Fruit fly (Drosophila melanogaster) whole organism, embryonic: ENCODE results near the gene CG31141.

Source experiments
- B-H1 ChIP-seq: fragments of 200-800 bp; sonication (Bioruptor generic); IDR thresholded peaks from 3 replicates; pipeline ENCODE4 v1.3.6; 2022; ENCODE audit warnings: missing biosample characterization, missing genetic modification characterization
- CG10274 ChIP-seq: fragments of 200-800 bp; sonication (Bioruptor generic); optimal IDR thresholded peaks from 3 replicates; lab custom pipeline; 2017; ENCODE audit warnings: missing biosample characterization, mild to moderate bottlenecking, missing genetic modification characterization
- CG10565 ChIP-seq: fragments of 200-800 bp; sonication (Bioruptor generic); optimal IDR thresholded peaks from 3 replicates; lab custom pipeline; 2016; ENCODE audit warnings: missing biosample characterization, mild to moderate bottlenecking, missing genetic modification characterization
- CG1602 ChIP-seq: fragments of 200-800 bp; sonication (Bioruptor generic); optimal IDR thresholded peaks from 3 replicates; lab custom pipeline; 2016; ENCODE audit warnings: missing biosample characterization, missing genetic modification characterization
- CG17612 ChIP-seq: fragments of 200-800 bp; sonication (Bioruptor generic); IDR thresholded peaks from 2 replicates; pipeline ENCODE4 v1.3.6; 2022; ENCODE audit warnings: missing biosample characterization, missing genetic modification characterization
- CG17912 ChIP-seq: fragments of 200-800 bp; sonication (Bioruptor generic); optimal IDR thresholded peaks from 2 replicates; lab custom pipeline; 2018; ENCODE audit warnings: missing biosample characterization, mild to moderate bottlenecking, missing genetic modification characterization
- CG1832 ChIP-seq: fragments of 200-800 bp; sonication (Bioruptor generic); optimal IDR thresholded peaks from 2 replicates; lab custom pipeline; 2017; ENCODE audit warnings: missing biosample characterization, mild to moderate bottlenecking, missing genetic modification characterization, inconsistent platforms
- CG18764 ChIP-seq: fragments of 200-800 bp; sonication (Bioruptor generic); optimal IDR thresholded peaks from 3 replicates; lab custom pipeline; 2016; ENCODE audit warnings: missing biosample characterization, missing genetic modification characterization
- CG2116 ChIP-seq: fragments of 200-800 bp; sonication (Bioruptor generic); optimal IDR thresholded peaks from 3 replicates; lab custom pipeline; 2018; ENCODE audit warnings: missing biosample characterization, mild to moderate bottlenecking, missing genetic modification characterization
- CG2120 ChIP-seq: fragments of 200-800 bp; sonication (Bioruptor generic); optimal IDR thresholded peaks from 3 replicates; lab custom pipeline; 2016; ENCODE audit warnings: missing biosample characterization, missing genetic modification characterization
- CG31365 ChIP-seq: fragments of 200-800 bp; sonication (Bioruptor generic); optimal IDR thresholded peaks from 2 replicates; lab custom pipeline; 2018; ENCODE audit warnings: missing biosample characterization, mild to moderate bottlenecking, missing genetic modification characterization
- CG3281 ChIP-seq: fragments of 200-800 bp; sonication (Bioruptor generic); optimal IDR thresholded peaks from 3 replicates; lab custom pipeline; 2017; ENCODE audit warnings: missing biosample characterization, mild to moderate bottlenecking, missing genetic modification characterization
- CG3726 ChIP-seq: fragments of 200-800 bp; sonication (Bioruptor generic); IDR thresholded peaks from 3 replicates; pipeline ENCODE4, ENCODE4 v1.3.6; 2022; ENCODE audit warnings: missing biosample characterization, missing genetic modification characterization
- CG4328 ChIP-seq: fragments of 200-800 bp; sonication (Bioruptor generic); optimal IDR thresholded peaks from 3 replicates; lab custom pipeline; 2017; ENCODE audit warnings: missing biosample characterization, missing genetic modification reagents, missing genetic modification characterization
- CG6683 ChIP-seq: fragments of 200-800 bp; sonication (Bioruptor generic); optimal IDR thresholded peaks from 2 replicates; lab custom pipeline; 2017; ENCODE audit warnings: missing biosample characterization, mild to moderate bottlenecking, missing genetic modification characterization, missing genetic modification reagents
- CG6813 ChIP-seq: fragments of 200-800 bp; sonication (Bioruptor generic); optimal IDR thresholded peaks from 2 replicates; lab custom pipeline; 2017; ENCODE audit warnings: missing biosample characterization, missing genetic modification characterization, mild to moderate bottlenecking, moderate library complexity, missing genetic modification reagents
- CG7745 ChIP-seq: fragments of 200-800 bp; sonication (Bioruptor generic); optimal IDR thresholded peaks from 2 replicates; lab custom pipeline; 2018; ENCODE audit warnings: missing biosample characterization, mild to moderate bottlenecking, missing genetic modification characterization, moderate library complexity
- CG7839 ChIP-seq: fragments of 200-800 bp; sonication (Bioruptor generic); optimal IDR thresholded peaks from 3 replicates; lab custom pipeline; 2018; ENCODE audit warnings: missing biosample characterization, mild to moderate bottlenecking, missing genetic modification characterization, moderate library complexity
- CG7987 ChIP-seq: fragments of 200-800 bp; sonication (Bioruptor generic); optimal IDR thresholded peaks from 2 replicates; lab custom pipeline; 2018; ENCODE audit warnings: missing biosample characterization, mild to moderate bottlenecking, missing genetic modification characterization, moderate library complexity
- CG8359 ChIP-seq: fragments of 200-800 bp; sonication (Bioruptor generic); optimal IDR thresholded peaks from 2 replicates; lab custom pipeline; 2017; ENCODE audit warnings: missing biosample characterization, mild to moderate bottlenecking, missing genetic modification characterization, borderline replicate concordance
- CG8478 ChIP-seq: fragments of >200 bp; optimal IDR thresholded peaks from 2 replicates; lab custom pipeline; 2018
- CG9817 ChIP-seq: fragments of 200-800 bp; sonication (Bioruptor generic); optimal IDR thresholded peaks from 2 replicates; lab custom pipeline; 2018; ENCODE audit warnings: missing biosample characterization, mild to moderate bottlenecking, missing genetic modification characterization, moderate library complexity
- CoRest ChIP-seq: fragments of 200-800 bp; sonication (Bioruptor generic); optimal IDR thresholded peaks from 3 replicates; lab custom pipeline; 2018; ENCODE audit warnings: missing biosample characterization, mild to moderate bottlenecking, missing genetic modification characterization, moderate library complexity
- CrebB ChIP-seq: fragments of 200-800 bp; sonication (Bioruptor generic); optimal IDR thresholded peaks from 3 replicates; lab custom pipeline; 2018; ENCODE audit warnings: missing biosample characterization, mild to moderate bottlenecking, missing genetic modification characterization
- Dref ChIP-seq: fragments of 200-800 bp; sonication (Bioruptor generic); IDR thresholded peaks from 2 replicates; pipeline ENCODE4 v1.3.6; 2022; ENCODE audit warnings: missing biosample characterization, missing genetic modification characterization
- Ets97D ChIP-seq: fragments of 200-800 bp; sonication (Bioruptor generic); optimal IDR thresholded peaks from 3 replicates; lab custom pipeline; 2016; ENCODE audit warnings: missing biosample characterization, missing genetic modification characterization
- Fer2 ChIP-seq: fragments of 200-800 bp; sonication (Bioruptor generic); optimal IDR thresholded peaks from 2 replicates; lab custom pipeline; 2018; ENCODE audit warnings: missing biosample characterization, mild to moderate bottlenecking, missing genetic modification characterization, moderate library complexity
- Hr78 ChIP-seq, 2 experiments: fragments of 200-800 bp in 1 of 2; fragments of >200 bp in 1 of 2; sonication (Bioruptor generic) in 1 of 2; optimal IDR thresholded peaks; 2 replicates each; lab custom pipeline; 2017 to 2019; ENCODE audit warnings: missing biosample characterization in 2 of 2, missing genetic modification characterization in 2 of 2, mild to moderate bottlenecking in 1 of 2, moderate library complexity in 1 of 2
- Jarid2 ChIP-seq: fragments of 200-800 bp; sonication (Bioruptor generic); optimal IDR thresholded peaks from 3 replicates; lab custom pipeline; 2017; ENCODE audit warnings: mild to moderate bottlenecking, missing biosample characterization, missing genetic modification reagents, missing genetic modification characterization
- Oli ChIP-seq: fragments of 200-800 bp; sonication (Bioruptor generic); optimal IDR thresholded peaks from 2 replicates; lab custom pipeline; 2018; ENCODE audit warnings: missing biosample characterization, mild to moderate bottlenecking, missing genetic modification characterization, moderate library complexity
- Optix ChIP-seq: fragments of 200-800 bp; sonication (Bioruptor generic); IDR thresholded peaks from 3 replicates; pipeline ENCODE4 v1.3.6; 2022; ENCODE audit warnings: missing biosample characterization, missing genetic modification characterization
- Sry-β ChIP-seq: fragments of 200-800 bp; sonication (Bioruptor generic); optimal IDR thresholded peaks from 2 replicates; lab custom pipeline; 2018; ENCODE audit warnings: missing biosample characterization, mild to moderate bottlenecking, missing genetic modification characterization, moderate library complexity
- amos ChIP-seq: fragments of 200-800 bp; sonication (Bioruptor generic); IDR thresholded peaks from 2 replicates; pipeline ENCODE4 v1.3.6; 2022; ENCODE audit warnings: missing biosample characterization, missing genetic modification characterization; ENCODE audit not compliant: partially characterized antibody
- bab2 ChIP-seq: fragments of 200-800 bp; sonication (Bioruptor generic); optimal IDR thresholded peaks from 2 replicates; lab custom pipeline; 2016; ENCODE audit warnings: missing biosample characterization, missing genetic modification characterization
- caup ChIP-seq: fragments of 200-800 bp; sonication (Bioruptor generic); optimal IDR thresholded peaks from 3 replicates; lab custom pipeline; 2017; ENCODE audit warnings: missing biosample characterization, mild to moderate bottlenecking, missing genetic modification characterization, moderate library complexity; ENCODE audit not compliant: severe bottlenecking
- chn ChIP-seq: fragments of 200-800 bp; sonication (Bioruptor generic); optimal IDR thresholded peaks from 2 replicates; lab custom pipeline; 2016; ENCODE audit warnings: missing biosample characterization, missing genetic modification characterization
- crol ChIP-seq: fragments of 200-800 bp; sonication (Bioruptor generic); IDR thresholded peaks from 2 replicates; pipeline ENCODE4 v1.3.6; 2022; ENCODE audit warnings: missing biosample characterization, missing genetic modification characterization
- dan ChIP-seq: fragments of 200-800 bp; sonication (Bioruptor generic); IDR thresholded peaks from 2 replicates; pipeline ENCODE4 v1.3.6; 2022; ENCODE audit warnings: missing biosample characterization, missing genetic modification characterization
- ems ChIP-seq: fragments of 200-800 bp; sonication (Bioruptor generic); optimal IDR thresholded peaks from 3 replicates; lab custom pipeline; 2016; ENCODE audit warnings: missing biosample characterization, missing genetic modification characterization
- en ChIP-seq: fragments of 200-800 bp; sonication (Bioruptor generic); optimal IDR thresholded peaks from 2 replicates; lab custom pipeline; 2016; ENCODE audit warnings: missing biosample characterization, missing genetic modification characterization
- eve ChIP-seq, 2 experiments: fragments of >200 bp; optimal IDR thresholded peaks; 2 replicates each; lab custom pipeline; 2017; ENCODE audit warnings: missing biosample characterization in 2 of 2, missing genetic modification characterization in 2 of 2
- gsb-n ChIP-seq: fragments of 200-800 bp; sonication (Bioruptor generic); optimal IDR thresholded peaks from 3 replicates; lab custom pipeline; 2018; ENCODE audit warnings: missing biosample characterization, mild to moderate bottlenecking, missing genetic modification characterization
- inv ChIP-seq: fragments of 200-800 bp; sonication (Bioruptor generic); IDR thresholded peaks from 2 replicates; pipeline ENCODE4 v1.3.6; 2022; ENCODE audit warnings: missing biosample characterization, missing genetic modification characterization; ENCODE audit not compliant: partially characterized antibody
- onecut ChIP-seq: fragments of 200-800 bp; sonication (Bioruptor generic); IDR thresholded peaks from 2 replicates; pipeline ENCODE4 v1.3.6; 2022; ENCODE audit warnings: missing biosample characterization, missing genetic modification characterization
- peb ChIP-seq: fragments of 200-800 bp; sonication (Bioruptor generic); IDR thresholded peaks from 2 replicates; pipeline ENCODE4 v1.3.6; 2022; ENCODE audit warnings: missing biosample characterization, missing genetic modification characterization
- row ChIP-seq: fragments of 200-800 bp; sonication (Bioruptor generic); IDR thresholded peaks from 3 replicates; pipeline ENCODE4 v1.3.6; 2022; ENCODE audit warnings: missing biosample characterization, missing genetic modification characterization
- seq ChIP-seq: fragments of 200-800 bp; sonication (Bioruptor generic); IDR thresholded peaks from 2 replicates; pipeline ENCODE4 v1.3.6; 2022; ENCODE audit warnings: missing biosample characterization, missing genetic modification characterization
- tup ChIP-seq: fragments of 200-800 bp; sonication (Bioruptor generic); optimal IDR thresholded peaks from 2 replicates; lab custom pipeline; 2016; ENCODE audit warnings: missing biosample characterization, mild to moderate bottlenecking, missing genetic modification characterization, moderate library complexity
- unc-4 ChIP-seq: fragments of 200-800 bp; sonication (Bioruptor generic); IDR thresholded peaks from 2 replicates; pipeline ENCODE4 v1.3.6; 2022; ENCODE audit warnings: missing biosample characterization, missing genetic modification characterization; ENCODE audit not compliant: partially characterized antibody
- zf30C ChIP-seq: fragments of 200-800 bp; sonication (Bioruptor generic); optimal IDR thresholded peaks from 3 replicates; lab custom pipeline; 2018; ENCODE audit warnings: missing biosample characterization, mild to moderate bottlenecking, missing genetic modification characterization

Gene CG31141

dm6 chr3R:23890886-23891285 is 32.2 kb upstream of the CG31141 start, which contains the start of gene TfIIA-S (continued):
- TF ChIP-seq gsb-n: peak; percentile 45
- peak; percentile 89 for TF ChIP-seq caup (GFP tag; lab: Kevin White, UChicago)
- no peak for TF ChIP-seq CG3726
- TF ChIP-seq eve (GFP tag; optimal IDR thresholded peaks at IDR 0.05; lab: Kevin White, UChicago): no peak
- TF ChIP-seq crol (GFP tag; lab: Robert Waterston, UW): no peak
- TF ChIP-seq Ets97D: peak; percentile 95
- TF ChIP-seq CG31365: peak; percentile 26
- TF ChIP-seq Sry-β (GFP tag; lab: Kevin White, UChicago): no peak
- TF ChIP-seq seq (GFP tag; lab: Robert Waterston, UW): no peak
- peak; percentile 75 for TF ChIP-seq bab2
- no peak for TF ChIP-seq CG10565 (GFP tag; lab: Kevin White, UChicago)
- TF ChIP-seq CG3281 (GFP tag; lab: Kevin White, UChicago): peak; percentile 71
- no peak for TF ChIP-seq CG8478 (lab: Kevin White, UChicago)
- no peak for TF ChIP-seq unc-4 (GFP tag; lab: Robert Waterston, UW)
- no peak for TF ChIP-seq Optix (GFP tag; lab: Robert Waterston, UW)
- peak; percentile 72 for TF ChIP-seq CG18764 (GFP tag; lab: Kevin White, UChicago)
- peak; percentile 83 for TF ChIP-seq CG7987 (GFP tag; lab: Kevin White, UChicago)
- no peak for TF ChIP-seq CG7745 (tag; lab: Kevin White, UChicago)
- no peak for TF ChIP-seq Hr78 (GFP tag; optimal IDR thresholded peaks at IDR 0.05; lab: Kevin White, UChicago)
- peak; percentile 91 for TF ChIP-seq CG2120 (GFP tag; lab: Kevin White, UChicago)
- TF ChIP-seq CG7839 (tag; lab: Kevin White, UChicago): peak; percentile 57
- TF ChIP-seq amos (GFP tag; lab: Robert Waterston, UW): no peak
- peak; percentile 85 for TF ChIP-seq CG17912
- TF ChIP-seq CG8359 (GFP tag; lab: Kevin White, UChicago): no peak
- peak; percentile 80 for TF ChIP-seq tup (GFP tag; lab: Kevin White, UChicago)
- peak; percentile 60 for TF ChIP-seq CG6683 (GFP tag; lab: Kevin White, UChicago)
- no peak for TF ChIP-seq en (GFP tag; lab: Kevin White, UChicago)
- TF ChIP-seq onecut (GFP tag; lab: Robert Waterston, UW): peak; percentile 38; the same call in 1 of the 2 replicates
- TF ChIP-seq CG9817: peak; percentile 76
- TF ChIP-seq row: no peak
- TF ChIP-seq chn (GFP tag; lab: Kevin White, UChicago): peak; percentile 84
- peak; percentile 41 for TF ChIP-seq CrebB (tag; lab: Kevin White, UChicago)
- TF ChIP-seq CG17612: no peak
- no peak for TF ChIP-seq CG1832 (GFP tag; lab: Kevin White, UChicago)
- TF ChIP-seq CG4328: peak; percentile 33
- TF ChIP-seq Oli (tag; lab: Kevin White, UChicago): no peak
- TF ChIP-seq CG6813 (GFP tag; lab: Kevin White, UChicago): no peak
- no peak for TF ChIP-seq dan (GFP tag; lab: Robert Waterston, UW)
- TF ChIP-seq Jarid2 (GFP tag; lab: Kevin White, UChicago): peak; percentile 60
- TF ChIP-seq zf30C: no peak
- TF ChIP-seq peb: no peak
- TF ChIP-seq Dref (GFP tag; lab: Robert Waterston, UW): no peak
- peak; percentile 76 for TF ChIP-seq CG1602 (GFP tag; lab: Kevin White, UChicago)
- TF ChIP-seq CG10274: no peak
- peak; percentile 49 for TF ChIP-seq Fer2 (tag; lab: Kevin White, UChicago)
- no peak for TF ChIP-seq B-H1 (GFP tag; lab: Robert Waterston, UW)
- TF ChIP-seq inv (GFP tag; lab: Robert Waterston, UW): no peak
- TF ChIP-seq CoRest: peak; percentile 64
- peak; percentile 67 for TF ChIP-seq CG2116 (GFP tag; lab: Kevin White, UChicago)
- TF ChIP-seq ems (GFP tag; lab: Kevin White, UChicago): peak; percentile 78
